Worm (Caenorhabditis elegans) whole organism, L1 larva: ENCODE measurements around the gene R03A10.5.

ENCODE experiments used
- fkh-10 ChIP-seq: sonication (generic microtip); optimal IDR thresholded peaks from 2 replicates; lab custom pipeline; 2017; ENCODE audit warnings: missing biosample characterization, missing genetic modification reagents, missing genetic modification characterization
- lin-15B ChIP-seq: fragments of 150-350 bp; sonication (generic microtip); optimal IDR thresholded peaks from 3 replicates; lab custom pipeline; 2014; ENCODE audit warnings: missing biosample characterization, missing genetic modification characterization
- unc-62 ChIP-seq: fragments of 150-350 bp; optimal IDR thresholded peaks from 2 replicates; lab custom pipeline; 2014; ENCODE audit warnings: missing biosample characterization, missing genetic modification reagents, missing genetic modification characterization

DNA sequence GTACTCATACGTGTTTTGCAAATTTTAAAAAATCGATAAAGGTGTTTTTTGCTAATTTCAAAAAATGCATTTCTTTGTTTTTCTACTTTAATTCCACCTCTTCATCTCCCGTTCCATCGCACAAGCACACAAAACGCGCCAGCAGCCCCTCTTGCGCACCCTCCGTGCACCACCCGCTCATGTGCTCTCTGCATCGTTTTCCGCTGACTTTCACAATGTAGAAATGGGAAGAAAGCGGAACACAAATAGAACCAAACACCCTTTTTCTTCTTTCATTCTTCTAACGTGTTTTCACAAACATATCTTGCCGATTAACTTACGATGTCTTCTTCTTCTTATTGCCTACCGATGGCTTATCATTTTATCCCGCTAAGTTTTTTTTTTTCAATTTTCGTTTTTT is 46.2 kb downstream of the R03A10.5 start:
- TF ChIP-seq fkh-10 (GFP tag; lab: Kevin White, UChicago) (peak; percentile 7), unc-62 (GFP tag; lab: Kevin White, UChicago) (no peak), lin-15B (tag; lab: Kevin White, UChicago) (peak; percentile 53)
